Worm (Caenorhabditis elegans): ENCODE results near the gene C16C8.21.
"Not testable (repeated sequence)": the region's sequence is repeated elsewhere in the genome, so short reads cannot be mapped to it uniquely, and the experiment has no call there.

The C16C8.21 gene

DNA sequence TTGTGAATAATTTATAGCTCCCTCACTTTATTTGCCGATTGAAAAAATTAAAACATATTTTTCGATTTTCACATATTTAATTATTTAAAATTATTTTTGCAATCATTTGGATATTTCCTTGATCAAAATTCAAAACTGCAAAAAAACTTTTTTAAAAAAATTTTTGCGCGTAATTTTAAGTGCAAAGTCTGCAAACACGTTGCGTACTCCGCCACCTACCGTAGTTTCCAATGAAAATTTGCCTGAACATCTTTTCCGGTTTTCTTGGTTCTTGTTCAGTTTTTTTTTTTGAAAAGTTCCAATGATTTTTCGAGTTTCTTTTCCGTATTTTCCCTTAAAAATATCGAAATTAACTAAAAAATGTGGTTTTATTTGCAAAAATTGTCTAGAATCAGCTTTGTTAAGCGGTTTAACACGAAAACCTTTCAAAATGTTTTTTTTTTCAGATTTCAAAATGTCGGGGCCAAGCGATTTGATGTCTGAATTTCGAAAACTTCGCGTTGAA, 822 bp downstream of the C16C8.21 start, which contains the start of gene C16C8.25:
Gene C16C8.25, plus strand, starts transcription at position 455 of the 505 bp plus-strand sequence.
- TF ChIP-seq nhr-11 (tag; optimal IDR thresholded peaks at IDR 0.05) (no peak), fos-1 (tag; optimal IDR thresholded peaks at IDR 0.05) (no peak), nhr-12 (tag; optimal IDR thresholded peaks at IDR 0.05) (no peak), fkh-10 (GFP tag; optimal IDR thresholded peaks at IDR 0.05) (no peak), unc-98 (GFP tag; IDR thresholded peaks at IDR 0.05) (no peak), snu-23 (GFP tag; optimal IDR thresholded peaks at IDR 0.05) (no peak), nhr-76 (tag; optimal IDR thresholded peaks at IDR 0.05) (no peak), xbp-1 (tag; optimal IDR thresholded peaks at IDR 0.05) (no peak), zag-1 (tag; optimal IDR thresholded peaks at IDR 0.05) (no peak), egl-27 (tag; optimal IDR thresholded peaks at IDR 0.05) (no peak), efl-1 (optimal IDR thresholded peaks at IDR 0.05) (no peak), efl-1 (GFP tag; optimal IDR thresholded peaks at IDR 0.05 in 1 of 2) (no peak), ztf-11 (tag; optimal IDR thresholded peaks at IDR 0.05) (no peak), sox-4 (tag; optimal IDR thresholded peaks at IDR 0.05) (no peak), hlh-17 (GFP tag; optimal IDR thresholded peaks at IDR 0.05; ENCODE audit: borderline replicate concordance) (no peak), C16A3.4 (tag; optimal IDR thresholded peaks at IDR 0.05) (no peak), ceh-8 (GFP tag; optimal IDR thresholded peaks at IDR 0.05) (no peak), pag-3 (tag; optimal IDR thresholded peaks at IDR 0.05; ENCODE audit: borderline replicate concordance, insufficient read depth) (no peak), nhr-20 (tag; optimal IDR thresholded peaks at IDR 0.05) (no peak), F16B12.6 (tag; optimal IDR thresholded peaks at IDR 0.05) (no peak)

DNA sequence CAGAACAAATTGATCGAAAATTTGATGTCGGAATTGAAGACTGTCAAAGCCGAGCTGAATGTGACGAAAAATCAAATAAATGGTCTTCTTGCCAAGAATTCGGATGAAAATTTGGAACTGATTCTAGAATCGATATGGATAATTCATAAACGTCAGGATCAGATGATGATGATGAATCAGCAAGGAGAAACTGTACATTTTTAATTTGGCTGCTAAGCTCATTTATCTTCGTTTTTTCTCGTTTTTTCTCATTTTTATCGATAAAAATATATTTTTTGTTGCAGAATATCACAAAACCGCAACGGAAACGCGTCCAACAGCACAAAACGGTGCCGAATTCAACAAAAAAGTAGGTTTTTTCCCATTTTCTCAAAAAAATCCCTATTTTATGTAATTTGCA, 1.5 kb downstream of the C16C8.21 start, which contains the start of gene C16C8.14:
Gene C16C8.14, plus strand, starts transcription at position 301 of the 400 bp plus-strand sequence.
- not testable (repeated sequence) for TF ChIP-seq pag-3 (tag; optimal IDR thresholded peaks at IDR 0.05; ENCODE audit: borderline replicate concordance, insufficient read depth); sup-37 (GFP tag; optimal IDR thresholded peaks at IDR 0.05); swsn-7 (tag; optimal IDR thresholded peaks at IDR 0.05)

DNA sequence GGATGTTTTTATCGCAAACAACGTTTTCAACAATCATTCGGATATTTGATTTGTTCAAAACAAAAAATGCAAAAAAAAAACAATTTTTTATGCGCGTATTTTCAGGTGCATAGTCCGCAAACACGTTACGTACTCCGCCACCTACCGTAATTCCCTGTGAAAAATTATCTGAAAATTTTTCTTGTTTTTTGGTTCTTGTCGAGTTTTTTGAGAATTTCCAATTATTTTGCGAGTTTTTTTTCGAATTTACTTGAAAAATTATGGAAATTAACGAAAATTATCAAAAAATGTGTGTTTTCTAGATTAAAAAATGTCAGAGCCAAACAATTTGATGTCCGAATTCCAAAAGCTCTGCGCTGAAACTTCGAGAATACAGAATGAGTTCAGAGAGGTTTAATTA, 4.4 kb downstream of the C16C8.21 start, which contains the start of gene C16C8.12:
Gene C16C8.12, plus strand, starts transcription at position 301 of the 400 bp plus-strand sequence.
- no peak for TF ChIP-seq aha-1 (tag; optimal IDR thresholded peaks at IDR 0.05)
- TF ChIP-seq nhr-28 (tag; optimal IDR thresholded peaks at IDR 0.05), result no peak
- no peak for TF ChIP-seq unc-30 (tag; optimal IDR thresholded peaks at IDR 0.05)
- no peak for TF ChIP-seq sup-37 (GFP tag; optimal IDR thresholded peaks at IDR 0.05)
- TF ChIP-seq vab-15 (tag; optimal IDR thresholded peaks at IDR 0.05), result no peak

DNA sequence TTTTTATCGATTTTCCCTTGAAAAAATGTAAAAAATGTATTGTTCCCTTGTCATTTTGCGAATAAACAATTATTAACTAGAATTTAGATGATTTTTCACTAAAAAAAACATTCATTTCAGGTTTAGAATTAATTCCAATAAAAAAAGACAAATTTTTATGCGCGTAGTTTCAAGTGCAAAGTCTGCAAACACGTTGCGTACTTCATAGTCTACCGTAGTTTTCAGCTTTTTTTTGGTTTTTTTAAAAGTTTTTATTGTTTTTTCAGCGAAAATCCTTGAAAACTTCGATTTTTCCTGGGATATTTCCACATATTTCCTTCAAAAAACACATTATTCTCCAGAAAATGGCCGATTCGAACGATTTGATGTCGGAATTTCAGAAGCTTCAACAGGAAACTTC, 5.5 kb downstream of the C16C8.21 start, which contains the start of gene C16C8.11:
Gene C16C8.11, plus strand, starts transcription at position 188 of the 400 bp plus-strand sequence.
- TF ChIP-seq hlh-17 (GFP tag; optimal IDR thresholded peaks at IDR 0.05; ENCODE audit: borderline replicate concordance), result no peak
- no peak for TF ChIP-seq lin-13 (GFP tag; optimal IDR thresholded peaks at IDR 0.05)
- TF ChIP-seq C04F5.9 (tag; optimal IDR thresholded peaks at IDR 0.05), result no peak
- TF ChIP-seq lir-3 (tag; optimal IDR thresholded peaks at IDR 0.05; ENCODE audit: poor library complexity), result no peak
- TF ChIP-seq nhr-237 (tag; optimal IDR thresholded peaks at IDR 0.05), result no peak
- TF ChIP-seq nhr-12 (tag; optimal IDR thresholded peaks at IDR 0.05), result no peak
- no peak for TF ChIP-seq unc-62 (GFP tag; optimal IDR thresholded peaks at IDR 0.05)
- TF ChIP-seq aly-2 (tag; optimal IDR thresholded peaks at IDR 0.05), result no peak
- TF ChIP-seq ceh-90 (tag; optimal IDR thresholded peaks at IDR 0.05), result no peak
- TF ChIP-seq blmp-1 (tag; optimal IDR thresholded peaks at IDR 0.05), result no peak
- no peak for TF ChIP-seq grh-1 (GFP tag; IDR thresholded peaks at IDR 0.05)

DNA sequence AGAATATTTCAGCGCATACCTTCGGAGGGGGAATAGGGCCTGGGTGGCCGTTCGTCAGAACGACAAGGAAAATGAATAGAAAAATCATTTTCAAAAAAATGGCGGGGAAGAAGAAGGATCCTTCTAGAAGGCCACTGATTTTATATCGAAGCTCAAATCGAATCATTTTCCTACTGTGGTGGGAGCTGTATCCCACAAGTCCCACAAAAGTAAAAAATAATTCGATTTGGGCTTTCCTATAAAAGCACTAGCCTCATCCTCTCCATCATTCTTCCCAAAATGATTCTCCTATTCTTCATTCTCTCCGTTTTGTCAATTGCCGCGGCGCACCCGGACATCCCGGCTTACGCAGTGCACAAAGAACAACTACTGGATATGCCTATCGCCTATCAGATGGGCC, 10.2 kb downstream of the C16C8.21 start, which contains the start of the genes C16C8.26 and C16C8.19:
Gene C16C8.26, minus strand, starts transcription at position 101 of the 400 bp plus-strand sequence.
Gene C16C8.19, plus strand, starts transcription at position 279 of the 400 bp plus-strand sequence.
- TF ChIP-seq nhr-77 (tag; optimal IDR thresholded peaks at IDR 0.05) (no peak), unc-98 (GFP tag; IDR thresholded peaks at IDR 0.05) (no peak), hlh-17 (GFP tag; optimal IDR thresholded peaks at IDR 0.05; ENCODE audit: borderline replicate concordance) (no peak), lin-13 (GFP tag; optimal IDR thresholded peaks at IDR 0.05) (no peak), C34B4.2 (tag; optimal IDR thresholded peaks at IDR 0.05) (no peak), fos-1 (tag; optimal IDR thresholded peaks at IDR 0.05) (no peak), nhr-20 (tag; optimal IDR thresholded peaks at IDR 0.05) (no peak), nhr-85 (tag) (no peak), C16A3.4 (tag; optimal IDR thresholded peaks at IDR 0.05) (no peak), lin-39 (tag; optimal IDR thresholded peaks at IDR 0.05) (no peak), fkh-8 (tag; optimal IDR thresholded peaks at IDR 0.05) (no peak), ama-1 (optimal IDR thresholded peaks at IDR 0.05) (no peak), ets-5 (GFP tag; IDR thresholded peaks at IDR 0.05) (no peak), swsn-7 (tag; optimal IDR thresholded peaks at IDR 0.05) (no peak)
